Worm (Caenorhabditis elegans) whole organism, L3 larva: ENCODE measurements around the gene C05G5.3.
A peak's percentile ranks its signal among the peaks of the same experiment; 100 is the strongest.

Source experiments
- R02D3.7 ChIP-seq: fragments of 150-350 bp; optimal IDR thresholded peaks from 2 replicates; lab custom pipeline; 2014; ENCODE audit warnings: missing biosample characterization, missing genetic modification characterization
- aly-2 ChIP-seq: fragments of 150-350 bp; optimal IDR thresholded peaks from 2 replicates; lab custom pipeline; 2014; ENCODE audit warnings: missing biosample characterization, missing genetic modification characterization
- ama-1 ChIP-seq: fragments of 150-350 bp; optimal IDR thresholded peaks from 2 replicates; lab custom pipeline; 2018
- ceh-16 ChIP-seq: sonication (generic microtip); optimal IDR thresholded peaks from 2 replicates; lab custom pipeline; 2017; ENCODE audit warnings: missing biosample characterization, missing genetic modification characterization
- ceh-82 ChIP-seq: fragments of 150-350 bp; optimal IDR thresholded peaks from 2 replicates; lab custom pipeline; 2014; ENCODE audit warnings: missing biosample characterization, missing genetic modification characterization
- ceh-9 ChIP-seq: sonication (generic microtip); optimal IDR thresholded peaks from 2 replicates; lab custom pipeline; 2018; ENCODE audit warnings: missing biosample characterization, missing genetic modification characterization
- daf-12 ChIP-seq: fragments of 150-350 bp; optimal IDR thresholded peaks from 2 replicates; lab custom pipeline; 2014; ENCODE audit warnings: missing biosample characterization, missing genetic modification reagents, missing genetic modification characterization
- egl-27 ChIP-seq: sonication (generic microtip); optimal IDR thresholded peaks from 4 replicates; lab custom pipeline; 2017; ENCODE audit warnings: missing biosample characterization, missing genetic modification reagents, missing genetic modification characterization
- egl-5 ChIP-seq: fragments of 150-350 bp; optimal IDR thresholded peaks from 2 replicates; lab custom pipeline; 2017; ENCODE audit warnings: missing biosample characterization, missing genetic modification reagents, missing genetic modification characterization, inconsistent platforms
- elt-1 ChIP-seq: fragments of 150-350 bp; optimal IDR thresholded peaks from 2 replicates; lab custom pipeline; 2014; ENCODE audit warnings: missing biosample characterization, missing genetic modification characterization
- elt-2 ChIP-seq: sonication (generic microtip); optimal IDR thresholded peaks from 2 replicates; lab custom pipeline; 2016; ENCODE audit warnings: missing genetic modification reagents, mild to moderate bottlenecking, missing genetic modification characterization, missing compliant biosample characterization
- elt-3 ChIP-seq, 3 experiments: fragments of 150-350 bp in 1 of 3; sonication (generic microtip) in 2 of 3; optimal IDR thresholded peaks; 2 replicates in 2 of 3; 4 replicates in 1 of 3; lab custom pipeline; 2014 to 2017; ENCODE audit warnings: missing biosample characterization in 3 of 3, missing genetic modification characterization in 3 of 3
- eor-1 ChIP-seq, 2 experiments: fragments of 150-350 bp; optimal IDR thresholded peaks; 2 replicates each; lab custom pipeline; 2014 to 2018; ENCODE audit warnings: missing biosample characterization in 2 of 2, missing genetic modification characterization in 2 of 2
- fkh-2 ChIP-seq: fragments of 150-350 bp; optimal IDR thresholded peaks from 2 replicates; lab custom pipeline; 2014; ENCODE audit warnings: missing biosample characterization, missing genetic modification reagents, missing genetic modification characterization
- fos-1 ChIP-seq: fragments of 150-350 bp; optimal IDR thresholded peaks from 2 replicates; lab custom pipeline; 2014; ENCODE audit warnings: missing biosample characterization, missing genetic modification characterization
- hmg-11 ChIP-seq: sonication (generic microtip); optimal IDR thresholded peaks from 2 replicates; lab custom pipeline; 2016; ENCODE audit warnings: missing genetic modification characterization, missing compliant biosample characterization
- jun-1 ChIP-seq: fragments of 150-350 bp; optimal IDR thresholded peaks from 2 replicates; lab custom pipeline; 2014; ENCODE audit warnings: missing biosample characterization, missing genetic modification reagents, missing genetic modification characterization
- lsy-12 ChIP-seq: sonication (generic microtip); optimal IDR thresholded peaks from 2 replicates; lab custom pipeline; 2016; ENCODE audit warnings: mild to moderate bottlenecking, missing genetic modification characterization, missing compliant biosample characterization
- mdl-1 ChIP-seq: fragments of 150-350 bp; optimal IDR thresholded peaks from 2 replicates; lab custom pipeline; 2014; ENCODE audit warnings: missing biosample characterization, missing genetic modification characterization
- mml-1 ChIP-seq: fragments of 150-350 bp; sonication (generic microtip); optimal IDR thresholded peaks from 3 replicates; lab custom pipeline; 2014; ENCODE audit warnings: missing biosample characterization, missing genetic modification characterization
- nhr-11 ChIP-seq: fragments of 150-350 bp; optimal IDR thresholded peaks from 2 replicates; lab custom pipeline; 2014; ENCODE audit warnings: missing biosample characterization, missing genetic modification characterization
- nhr-12 ChIP-seq: fragments of 150-350 bp; optimal IDR thresholded peaks from 2 replicates; lab custom pipeline; 2014; ENCODE audit warnings: missing biosample characterization, missing genetic modification characterization
- nhr-23 ChIP-seq: fragments of 150-350 bp; optimal IDR thresholded peaks from 2 replicates; lab custom pipeline; 2014; ENCODE audit warnings: missing biosample characterization, missing genetic modification reagents, missing genetic modification characterization
- nhr-237 ChIP-seq: fragments of 150-350 bp; optimal IDR thresholded peaks from 2 replicates; lab custom pipeline; 2014; ENCODE audit warnings: missing biosample characterization, missing genetic modification characterization
- nhr-25 ChIP-seq: sonication (generic microtip); optimal IDR thresholded peaks from 2 replicates; lab custom pipeline; 2017; ENCODE audit warnings: missing biosample characterization, missing genetic modification characterization
- nhr-28 ChIP-seq: fragments of 150-350 bp; optimal IDR thresholded peaks from 2 replicates; lab custom pipeline; 2014; ENCODE audit warnings: missing biosample characterization, missing genetic modification characterization
- nhr-43 ChIP-seq: sonication (generic microtip); optimal IDR thresholded peaks from 2 replicates; lab custom pipeline; 2016; ENCODE audit warnings: mild to moderate bottlenecking, missing genetic modification characterization, missing compliant biosample characterization; ENCODE audit not compliant: poor library complexity, severe bottlenecking
- nhr-67 ChIP-seq: fragments of 150-350 bp; optimal IDR thresholded peaks from 2 replicates; lab custom pipeline; 2014; ENCODE audit warnings: missing biosample characterization, missing genetic modification characterization
- nhr-76 ChIP-seq: fragments of 150-350 bp; sonication (generic microtip); optimal IDR thresholded peaks from 5 replicates; lab custom pipeline; 2014; ENCODE audit warnings: missing biosample characterization, missing genetic modification characterization
- pha-4 ChIP-seq: fragments of 150-350 bp; optimal IDR thresholded peaks from 2 replicates; lab custom pipeline; 2014; ENCODE audit warnings: missing biosample characterization, missing genetic modification reagents, missing genetic modification characterization
- pqm-1 ChIP-seq: fragments of 150-350 bp; optimal IDR thresholded peaks from 2 replicates; lab custom pipeline; 2017; ENCODE audit warnings: missing biosample characterization, missing genetic modification characterization, inconsistent platforms
- sea-2 ChIP-seq: fragments of 150-350 bp; sonication (generic microtip); optimal IDR thresholded peaks from 4 replicates; lab custom pipeline; 2014; ENCODE audit warnings: missing biosample characterization, missing genetic modification reagents, missing genetic modification characterization
- skn-1 ChIP-seq: fragments of 150-350 bp; optimal IDR thresholded peaks from 2 replicates; lab custom pipeline; 2014; ENCODE audit warnings: missing biosample characterization, missing genetic modification characterization
- snpc-4 ChIP-seq: fragments of 150-350 bp; optimal IDR thresholded peaks from 2 replicates; lab custom pipeline; 2014; ENCODE audit warnings: missing biosample characterization, missing genetic modification characterization
- tbx-2 ChIP-seq: sonication (generic microtip); optimal IDR thresholded peaks from 2 replicates; lab custom pipeline; 2016; ENCODE audit warnings: mild to moderate bottlenecking, missing genetic modification characterization, missing compliant biosample characterization
- unc-39 ChIP-seq: sonication (generic microtip); optimal IDR thresholded peaks from 4 replicates; lab custom pipeline; 2017; ENCODE audit warnings: missing biosample characterization, missing genetic modification characterization
- unc-62 ChIP-seq: fragments of 150-350 bp; sonication (generic microtip); optimal IDR thresholded peaks from 4 replicates; lab custom pipeline; 2014; ENCODE audit warnings: missing biosample characterization, missing genetic modification reagents, missing genetic modification characterization
- zag-1 ChIP-seq: fragments of 150-350 bp; optimal IDR thresholded peaks from 2 replicates; lab custom pipeline; 2014; ENCODE audit warnings: missing biosample characterization, missing genetic modification characterization
- ztf-11 ChIP-seq: fragments of 150-350 bp; optimal IDR thresholded peaks from 2 replicates; lab custom pipeline; 2014; ENCODE audit warnings: missing biosample characterization, missing genetic modification characterization
- ztf-4 ChIP-seq: fragments of 150-350 bp; optimal IDR thresholded peaks from 2 replicates; lab custom pipeline; 2014; ENCODE audit warnings: missing biosample characterization, missing genetic modification characterization

The C05G5.3 gene

ce11 chrX:14743210-14743609 lies 8.6 kb downstream of the C05G5.3 start:
- TF ChIP-seq unc-39 (tag; lab: Kevin White, UChicago), result no peak
- no peak for TF ChIP-seq fos-1
- TF ChIP-seq elt-2, result no peak
- TF ChIP-seq elt-1 (tag; lab: Kevin White, UChicago), result no peak
- no peak for TF ChIP-seq eor-1 (tag; optimal IDR thresholded peaks at IDR 0.05; lab: Kevin White, UChicago)
- TF ChIP-seq elt-3 (tag; optimal IDR thresholded peaks at IDR 0.05; lab: Kevin White, UChicago), result no peak
- no peak for TF ChIP-seq nhr-237
- TF ChIP-seq lsy-12 (tag; lab: Kevin White, UChicago), result no peak
- TF ChIP-seq nhr-43 (tag; lab: Kevin White, UChicago), result no peak
- no peak for TF ChIP-seq fkh-2 (tag; lab: Kevin White, UChicago)
- TF ChIP-seq tbx-2 (tag; lab: Kevin White, UChicago), result peak; percentile 55
- no peak for TF ChIP-seq nhr-12 (tag; lab: Kevin White, UChicago)
- TF ChIP-seq zag-1 (tag; lab: Kevin White, UChicago), result no peak
- TF ChIP-seq snpc-4 (tag; lab: Kevin White, UChicago), result no peak
- peak; percentile 45 for TF ChIP-seq ceh-82 (tag; lab: Kevin White, UChicago)
- peak; percentile 27 for TF ChIP-seq nhr-23 (tag; lab: Kevin White, UChicago)
- no peak for TF ChIP-seq nhr-76 (tag; lab: Kevin White, UChicago)
- no peak for TF ChIP-seq nhr-67 (tag; lab: Kevin White, UChicago)
- no peak for TF ChIP-seq pqm-1 (tag; lab: Kevin White, UChicago)
- TF ChIP-seq unc-62 (GFP tag; lab: Kevin White, UChicago), result no peak
- peak; percentile 13 for TF ChIP-seq ama-1
- TF ChIP-seq mdl-1, result no peak
- no peak for TF ChIP-seq nhr-25 (tag; lab: Kevin White, UChicago)
- no peak for TF ChIP-seq skn-1
- no peak for TF ChIP-seq mml-1 (tag; lab: Kevin White, UChicago)
- no peak for TF ChIP-seq ztf-4
- no peak for TF ChIP-seq egl-5 (tag; lab: Kevin White, UChicago)
- no peak for TF ChIP-seq daf-12 (tag; lab: Kevin White, UChicago)
- peak; percentile 20 for TF ChIP-seq pha-4 (tag; lab: Kevin White, UChicago)
- no peak for TF ChIP-seq aly-2 (tag; lab: Kevin White, UChicago)
- TF ChIP-seq ceh-9 (tag; lab: Kevin White, UChicago), result no peak
- TF ChIP-seq ceh-16 (tag; lab: Kevin White, UChicago), result no peak
- no peak for TF ChIP-seq ztf-11 (tag; lab: Kevin White, UChicago)
- TF ChIP-seq R02D3.7 (tag; lab: Kevin White, UChicago), result no peak
- TF ChIP-seq nhr-11 (tag; lab: Kevin White, UChicago), result no peak
- TF ChIP-seq egl-27 (tag; lab: Kevin White, UChicago), result no peak

- TF ChIP-seq mml-1 (tag; lab: Kevin White, UChicago) (no peak), egl-5 (tag; lab: Kevin White, UChicago) (no peak), elt-1 (tag; lab: Kevin White, UChicago) (no peak), mdl-1 (no peak), tbx-2 (tag; lab: Kevin White, UChicago) (no peak), elt-3 (tag; optimal IDR thresholded peaks at IDR 0.05; lab: Kevin White, UChicago) (no peak), lsy-12 (tag; lab: Kevin White, UChicago) (no peak), hmg-11 (no peak), nhr-28 (tag; lab: Kevin White, UChicago) (no peak), jun-1 (no peak), daf-12 (tag; lab: Kevin White, UChicago) (no peak)
These were observed 11.8 kb downstream of the C05G5.3 start, which contains the start of gene C05G5.1 for ce11 chrX:14740019-14740418. TSS of gene C05G5.1 (minus strand) at chrX:14740119.

ce11 chrX:14739466-14739865 lies 12.3 kb downstream of the C05G5.3 start:
- TF ChIP-seq pqm-1 (tag; lab: Kevin White, UChicago) (peak; percentile 51), sea-2 (no peak), elt-2 (peak; percentile 65)
